Worm (Caenorhabditis elegans) whole organism, mixed stage, embryonic: ENCODE data around the gene sru-17.

Experiments used
- hlh-1 ChIP-seq: fragments of 150-350 bp; optimal IDR thresholded peaks from 2 replicates; lab custom pipeline; 2014; ENCODE audit warnings: missing biosample characterization, missing genetic modification reagents, missing genetic modification characterization
- lin-13 ChIP-seq: fragments of 150-350 bp; optimal IDR thresholded peaks from 2 replicates; lab custom pipeline; 2014; ENCODE audit warnings: missing biosample characterization, missing genetic modification characterization
- mab-5 ChIP-seq: fragments of 150-350 bp; optimal IDR thresholded peaks from 2 replicates; lab custom pipeline; 2014; ENCODE audit warnings: missing biosample characterization, missing genetic modification characterization
- nhr-237 ChIP-seq: fragments of 150-350 bp; optimal IDR thresholded peaks from 2 replicates; lab custom pipeline; 2014; ENCODE audit warnings: missing biosample characterization, missing genetic modification characterization
- snpc-4 ChIP-seq: fragments of 150-350 bp; optimal IDR thresholded peaks from 2 replicates; lab custom pipeline; 2014; ENCODE audit warnings: missing biosample characterization, missing genetic modification characterization

DNA sequence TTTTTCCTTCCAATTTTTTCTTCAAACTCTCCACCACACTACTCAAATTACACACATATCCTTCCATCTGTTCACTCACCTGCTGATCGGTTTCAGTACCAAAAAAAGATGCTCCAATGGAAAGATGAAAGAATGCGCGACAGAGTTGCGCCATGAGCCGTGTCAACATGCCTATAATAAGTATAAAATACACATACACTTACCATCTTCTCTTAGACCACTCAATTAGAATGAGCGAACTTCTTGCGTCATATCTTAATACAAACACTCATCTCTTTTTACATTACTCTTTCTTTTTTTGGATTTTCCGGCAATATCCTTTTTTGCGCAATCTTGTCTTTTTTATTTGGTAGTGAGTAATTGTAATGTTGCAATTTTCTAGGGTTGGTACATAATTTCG, 32.2 kb downstream of the sru-17 start:
- TF ChIP-seq lin-13 (tag; lab: Kevin White, UChicago) (no peak), snpc-4 (tag; lab: Kevin White, UChicago) (no peak), mab-5 (tag; lab: Kevin White, UChicago) (no peak), hlh-1 (tag; lab: Kevin White, UChicago) (no peak), nhr-237 (tag; lab: Kevin White, UChicago) (no peak)
